Worm (Caenorhabditis elegans): Measurements from ENCODE around the gene C06H5.12.
A peak's percentile ranks its signal among the peaks of the same experiment; 100 is the strongest.
"Not testable (repeated sequence)": the region's sequence is repeated elsewhere in the genome, so short reads cannot be mapped to it uniquely, and the experiment has no call there.

The C06H5.12 gene

ce11 chrV:17888939-17889338 is 5.6 kb upstream of the C06H5.12 start, which contains the start of gene C06H5.6:
C06H5.6 (minus strand) TSS chrV:17888984.
- TF ChIP-seq fos-1 (tag; optimal IDR thresholded peaks at IDR 0.05) (peak; percentile 35), skn-1 (tag; optimal IDR thresholded peaks at IDR 0.05) (no peak)

ce11 chrV:17891317-17891716 is 3.3 kb upstream of the C06H5.12 start:
- TF ChIP-seq fos-1 (tag; optimal IDR thresholded peaks at IDR 0.05) (peak; percentile 32), nhr-25 (tag; optimal IDR thresholded peaks at IDR 0.05) (no peak)

- TF ChIP-seq ztf-1 (GFP tag; conservative IDR thresholded peaks at IDR 0.05); nhr-25 (tag; optimal IDR thresholded peaks at IDR 0.05); nhr-10 (tag; optimal IDR thresholded peaks at IDR 0.05): not testable (repeated sequence)
These were observed 626 bp upstream of the C06H5.12 start, which contains the start of gene C06H5.11 for ce11 chrV:17893959-17894358. C06H5.11 (minus strand) TSS chrV:17894059.

- TF ChIP-seq skn-1 (tag; optimal IDR thresholded peaks at IDR 0.05) (no peak), mbf-1 (tag; optimal IDR thresholded peaks at IDR 0.05) (no peak), ceh-82 (tag; optimal IDR thresholded peaks at IDR 0.05) (no peak), fos-1 (tag; optimal IDR thresholded peaks at IDR 0.05) (peak; percentile 51), nhr-11 (tag; optimal IDR thresholded peaks at IDR 0.05) (no peak)
These were observed 2.3 kb downstream of the C06H5.12 start, which contains the start of gene fbxa-156 for ce11 chrV:17896736-17897353. fbxa-156 (minus strand) TSS chrV:17896786.

ce11 chrV:17897646-17898045 is 3.1 kb downstream of the C06H5.12 start, which contains the start of gene C06H5.13:
C06H5.13 (minus strand) TSS chrV:17897746.
- TF ChIP-seq unc-39 (tag; optimal IDR thresholded peaks at IDR 0.05); blmp-1 (tag; optimal IDR thresholded peaks at IDR 0.05; ENCODE audit: insufficient read depth); skn-1 (tag; optimal IDR thresholded peaks at IDR 0.05): not testable (repeated sequence)

- TF ChIP-seq sma-9 (GFP tag; optimal IDR thresholded peaks at IDR 0.05) (no peak), sma-9 (tag; optimal IDR thresholded peaks at IDR 0.05) (no peak), nhr-23 (tag; optimal IDR thresholded peaks at IDR 0.05) (no peak), nhr-12 (tag; optimal IDR thresholded peaks at IDR 0.05) (no peak), peb-1 (tag; optimal IDR thresholded peaks at IDR 0.05) (no peak), unc-62 (GFP tag; optimal IDR thresholded peaks at IDR 0.05) (no peak), zag-1 (tag; optimal IDR thresholded peaks at IDR 0.05) (no peak), F13H6.1 (tag; optimal IDR thresholded peaks at IDR 0.05) (no peak), sem-4 (tag; optimal IDR thresholded peaks at IDR 0.05) (no peak), ztf-1 (GFP tag; conservative IDR thresholded peaks at IDR 0.05) (no peak), alr-1 (tag; optimal IDR thresholded peaks at IDR 0.05) (no peak), mbf-1 (tag; optimal IDR thresholded peaks at IDR 0.05) (no peak), ztf-11 (tag; optimal IDR thresholded peaks at IDR 0.05) (no peak)
These were observed 4.9 kb downstream of the C06H5.12 start, which contains the start of gene fbxa-157 for ce11 chrV:17899503-17899902. fbxa-157 (plus strand) TSS chrV:17899803.

ce11 chrV:17903829-17904228 is 9.2 kb downstream of the C06H5.12 start, which contains the start of gene C06H5.14:
C06H5.14 (plus strand) TSS chrV:17904129.
- TF ChIP-seq nhr-11 (tag; optimal IDR thresholded peaks at IDR 0.05); peb-1 (tag; optimal IDR thresholded peaks at IDR 0.05); unc-62 (GFP tag; optimal IDR thresholded peaks at IDR 0.05): not testable (repeated sequence)

- TF ChIP-seq ztf-4 (tag; optimal IDR thresholded peaks at IDR 0.05) (no peak), nhr-77 (tag; optimal IDR thresholded peaks at IDR 0.05) (no peak), skn-1 (tag; optimal IDR thresholded peaks at IDR 0.05) (no peak), zag-1 (tag; optimal IDR thresholded peaks at IDR 0.05) (no peak), crh-2 (tag; optimal IDR thresholded peaks at IDR 0.05) (peak; percentile 7), nhr-25 (tag; optimal IDR thresholded peaks at IDR 0.05) (peak; percentile 78), nhr-129 (tag; optimal IDR thresholded peaks at IDR 0.05) (peak; percentile 4), unc-39 (tag; optimal IDR thresholded peaks at IDR 0.05) (no peak), egl-27 (tag; optimal IDR thresholded peaks at IDR 0.05) (no peak), nhr-21 (tag; optimal IDR thresholded peaks at IDR 0.05) (peak; percentile 40), sma-9 (GFP tag; optimal IDR thresholded peaks at IDR 0.05) (peak; percentile 26), sma-9 (tag; optimal IDR thresholded peaks at IDR 0.05) (no peak), blmp-1 (tag; optimal IDR thresholded peaks at IDR 0.05; ENCODE audit: insufficient read depth) (peak; percentile 92), mdl-1 (tag; optimal IDR thresholded peaks at IDR 0.05) (no peak), elt-3 (tag; optimal IDR thresholded peaks at IDR 0.05) (no peak), ceh-16 (tag; optimal IDR thresholded peaks at IDR 0.05) (no peak), R02D3.7 (tag; optimal IDR thresholded peaks at IDR 0.05) (no peak), lin-11 (tag; optimal IDR thresholded peaks at IDR 0.05) (no peak), nhr-6 (tag; optimal IDR thresholded peaks at IDR 0.05) (no peak), sem-4 (tag; optimal IDR thresholded peaks at IDR 0.05) (no peak)
These were observed 11.2 kb downstream of the C06H5.12 start for ce11 chrV:17905765-17906164.
